Worm (Caenorhabditis elegans) whole organism, dauer: Measurements from ENCODE around the gene bcs-1.

Experiments
- unc-62 ChIP-seq: sonication (generic microtip); optimal IDR thresholded peaks from 2 replicates; lab custom pipeline; 2017; ENCODE audit warnings: missing biosample characterization, missing genetic modification reagents, missing genetic modification characterization

The bcs-1 gene

DNA sequence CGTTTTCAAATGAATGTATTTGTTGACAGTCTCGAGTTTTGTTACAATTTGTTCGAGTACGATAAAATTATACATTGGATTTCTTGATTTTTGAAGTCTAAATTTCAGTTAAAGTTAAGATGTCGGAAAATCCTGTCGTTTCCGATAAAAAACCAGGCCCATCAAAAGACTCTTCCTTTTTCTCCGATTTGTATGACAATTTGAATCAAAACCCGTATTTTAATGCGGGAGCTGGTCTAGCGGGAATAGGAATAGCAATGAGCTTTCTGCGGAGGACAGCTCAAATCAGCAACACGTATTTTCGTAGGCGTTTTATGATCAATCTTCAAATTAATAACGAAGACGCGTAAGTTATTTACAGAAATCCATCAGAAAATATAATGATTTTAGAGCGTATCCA lies at the start of gene bcs-1:
Gene bcs-1, plus strand, starts transcription at position 109 of the 400 bp plus-strand sequence.
- TF ChIP-seq unc-62 (GFP tag; lab: Kevin White, UChicago): no peak

DNA sequence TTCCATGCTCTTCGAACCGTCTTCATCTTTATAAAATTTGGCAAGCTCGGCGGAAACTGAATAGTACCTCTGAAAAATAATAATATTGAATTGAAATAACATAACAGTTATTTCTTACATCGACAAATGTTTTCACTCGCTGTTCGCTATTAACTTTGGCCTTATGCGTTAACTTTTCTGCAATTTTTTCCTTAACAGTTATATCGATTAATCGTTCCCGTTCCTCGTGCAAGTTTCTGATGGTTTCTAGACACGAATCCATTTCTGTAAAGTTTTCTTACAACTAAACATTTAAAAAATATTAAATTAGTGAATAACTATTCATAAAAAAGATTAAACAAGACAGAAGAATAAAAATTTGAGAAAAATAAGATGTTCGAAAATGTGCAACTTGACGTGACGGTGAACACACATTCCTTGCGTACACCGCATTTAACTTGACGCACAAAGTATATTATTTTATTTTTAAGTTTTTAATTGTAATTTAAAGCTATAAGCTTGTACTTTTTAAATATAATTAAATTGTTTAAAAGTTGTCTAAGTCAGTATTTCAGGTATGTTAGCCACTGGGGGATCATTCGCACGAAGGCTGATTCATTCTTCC lies 45.6 kb upstream of the bcs-1 start, which contains the start of the genes prp-9 and mrps-18B:
Gene prp-9, minus strand, starts transcription at position 264 of the 604 bp plus-strand sequence.
Gene mrps-18B, plus strand, starts transcription at position 549 of the 604 bp plus-strand sequence.
- TF ChIP-seq unc-62 (GFP tag; lab: Kevin White, UChicago): no peak

DNA sequence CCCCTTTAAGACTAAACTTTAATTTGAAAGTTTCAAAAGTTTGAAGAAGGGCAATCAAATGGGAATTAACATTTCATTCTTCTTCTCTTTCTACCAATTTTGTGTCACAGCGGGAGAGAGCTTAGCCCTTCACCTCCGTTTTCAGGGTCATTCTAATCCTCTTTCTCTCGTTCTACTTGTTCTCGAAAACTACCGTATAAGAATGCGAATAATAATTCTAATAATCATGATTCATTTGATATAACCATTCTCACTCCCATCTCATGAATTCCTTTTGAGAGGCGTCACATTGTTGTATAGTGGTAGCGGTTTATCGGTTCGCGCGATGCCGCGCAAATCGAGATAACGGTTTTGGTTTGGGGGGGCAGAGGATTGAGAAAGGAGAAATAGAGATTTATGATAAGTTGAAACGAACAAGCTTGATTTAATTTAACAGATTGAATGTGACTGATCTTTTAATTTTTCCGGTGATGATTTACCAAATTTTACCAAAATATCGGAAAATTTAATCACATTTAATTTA lies 41.6 kb upstream of the bcs-1 start:
- TF ChIP-seq unc-62 (GFP tag; lab: Kevin White, UChicago): no peak

DNA sequence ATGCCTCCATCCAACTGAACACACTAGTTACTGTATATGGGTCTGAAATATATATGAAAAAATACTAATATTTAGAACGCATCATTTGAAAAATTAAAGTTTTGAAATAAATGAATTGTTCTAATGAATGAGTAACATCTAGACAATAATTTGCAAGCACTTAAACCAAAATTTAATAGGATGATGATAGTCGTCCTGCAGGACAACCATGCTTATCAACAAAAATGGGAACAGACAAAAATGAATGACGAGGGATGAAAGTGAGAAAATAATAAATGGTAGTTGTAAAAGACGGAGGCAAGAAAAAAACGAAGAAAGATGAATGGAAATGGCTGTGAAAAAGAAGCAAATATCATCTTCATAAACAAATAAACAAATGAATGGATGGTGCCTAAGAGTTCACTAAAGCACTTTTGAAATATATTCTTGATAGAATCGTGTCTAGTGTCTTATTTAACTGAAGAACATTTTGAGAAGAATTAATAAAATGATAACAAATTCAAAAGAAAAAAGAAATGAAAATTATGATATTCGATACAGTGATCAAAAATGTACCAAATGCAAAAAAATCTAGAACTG lies 39.6 kb upstream of the bcs-1 start, which contains the start of gene gldi-7:
Gene gldi-7, minus strand, starts transcription at position 42 of the 579 bp plus-strand sequence.
- no peak for TF ChIP-seq unc-62 (GFP tag; lab: Kevin White, UChicago)

DNA sequence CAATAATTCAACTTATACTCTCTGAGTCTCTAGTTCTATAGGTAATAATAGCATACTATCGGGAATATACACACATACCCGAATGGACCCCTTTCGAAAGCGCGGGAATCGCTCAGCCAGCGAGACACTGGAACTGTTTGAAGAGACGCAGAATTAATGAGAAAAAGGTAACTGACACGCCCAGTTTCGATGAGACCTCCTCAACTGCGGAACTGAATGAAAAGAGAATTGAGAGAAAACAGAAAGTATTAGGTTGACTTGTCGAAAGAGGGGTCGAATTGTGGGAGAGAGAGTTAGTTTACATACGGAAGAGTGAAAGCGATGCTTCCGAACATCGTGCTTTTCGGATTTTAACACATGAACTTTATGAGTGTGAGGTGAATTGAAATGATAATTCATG lies 38.9 kb upstream of the bcs-1 start:
- no peak for TF ChIP-seq unc-62 (GFP tag; lab: Kevin White, UChicago)

DNA sequence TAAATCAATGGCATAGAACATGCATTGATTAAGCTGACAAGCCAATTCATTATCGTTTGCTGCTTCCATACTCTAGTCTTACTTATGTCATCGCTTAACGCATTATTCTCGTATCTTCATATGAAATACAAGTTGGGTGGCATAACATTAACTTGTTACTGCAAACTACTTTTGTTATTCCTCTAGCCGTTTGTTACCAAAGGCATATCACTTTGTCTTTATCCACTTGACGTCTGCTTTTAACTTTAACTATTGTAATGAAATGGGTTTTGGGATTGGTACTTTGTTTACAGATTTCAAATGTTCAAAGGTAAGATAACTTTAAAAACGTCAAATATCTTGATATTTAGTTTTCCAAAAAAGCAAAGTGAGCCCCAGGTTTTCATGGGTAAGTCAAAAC lies 34.8 kb upstream of the bcs-1 start, which contains the start of gene W01C9.2:
Gene W01C9.2, plus strand, starts transcription at position 301 of the 400 bp plus-strand sequence.
- TF ChIP-seq unc-62 (GFP tag; lab: Kevin White, UChicago): no peak

DNA sequence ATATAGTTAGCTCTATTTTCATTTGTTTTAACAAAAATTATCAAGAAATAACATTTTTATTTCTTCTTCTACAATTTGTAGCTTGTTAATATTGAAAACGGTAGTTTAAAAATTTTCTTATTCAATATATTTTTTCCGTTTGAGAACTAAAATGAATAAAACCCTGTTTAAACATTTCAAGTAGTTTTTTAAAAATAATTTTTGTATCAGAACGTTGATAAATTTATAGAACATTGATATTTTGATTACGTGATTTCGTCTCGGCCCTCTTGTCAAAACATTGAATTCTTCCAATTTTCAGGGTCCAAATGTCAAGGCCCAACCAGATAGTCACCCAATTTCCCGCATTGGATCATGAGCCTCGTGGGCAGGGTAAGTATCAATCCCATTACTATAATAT lies 30.5 kb upstream of the bcs-1 start, which contains the start of gene pqn-73:
Gene pqn-73, plus strand, starts transcription at position 301 of the 400 bp plus-strand sequence.
- no peak for TF ChIP-seq unc-62 (GFP tag; lab: Kevin White, UChicago)

DNA sequence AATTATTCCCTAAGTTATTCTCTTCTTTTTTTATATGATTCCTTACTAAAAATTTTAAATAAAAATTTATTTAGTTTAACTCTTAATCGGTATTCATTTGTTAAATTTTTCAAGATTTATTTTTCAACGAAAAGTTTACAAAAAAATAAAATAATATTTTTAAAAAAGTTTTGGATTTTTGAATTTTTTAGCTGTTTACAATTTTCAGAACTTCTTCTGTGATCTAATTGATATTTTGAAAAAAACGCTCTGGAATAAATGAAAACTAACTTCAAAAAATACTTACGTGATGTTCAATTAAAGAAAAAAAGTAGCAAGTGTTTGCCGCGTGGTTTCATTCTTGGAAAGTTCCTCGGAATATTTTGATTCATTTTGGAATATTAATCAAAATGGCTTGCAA lies 25.6 kb upstream of the bcs-1 start, which contains the start of gene decr-1.2:
Gene decr-1.2, plus strand, starts transcription at position 301 of the 400 bp plus-strand sequence.
- no peak for TF ChIP-seq unc-62 (GFP tag; lab: Kevin White, UChicago)

DNA sequence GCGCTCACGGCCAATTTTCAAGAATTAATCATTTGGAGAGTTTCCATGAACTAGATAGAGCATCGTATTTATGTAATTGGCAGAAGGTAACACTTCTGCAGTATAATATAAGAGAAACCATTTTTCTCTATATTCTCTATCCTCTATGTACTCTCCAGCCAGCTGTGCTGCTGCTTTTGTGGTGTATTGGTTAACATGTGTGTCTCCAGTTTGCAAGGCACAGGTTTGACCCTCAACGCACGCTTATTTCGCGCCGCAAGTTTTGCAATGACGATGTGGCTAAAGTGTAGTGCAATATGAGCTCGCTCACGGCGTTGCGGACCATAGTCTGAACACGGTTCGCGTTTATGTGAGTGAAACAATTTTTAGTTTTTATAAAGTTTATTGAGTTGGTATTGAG lies 23.9 kb upstream of the bcs-1 start:
- no peak for TF ChIP-seq unc-62 (GFP tag; lab: Kevin White, UChicago)

DNA sequence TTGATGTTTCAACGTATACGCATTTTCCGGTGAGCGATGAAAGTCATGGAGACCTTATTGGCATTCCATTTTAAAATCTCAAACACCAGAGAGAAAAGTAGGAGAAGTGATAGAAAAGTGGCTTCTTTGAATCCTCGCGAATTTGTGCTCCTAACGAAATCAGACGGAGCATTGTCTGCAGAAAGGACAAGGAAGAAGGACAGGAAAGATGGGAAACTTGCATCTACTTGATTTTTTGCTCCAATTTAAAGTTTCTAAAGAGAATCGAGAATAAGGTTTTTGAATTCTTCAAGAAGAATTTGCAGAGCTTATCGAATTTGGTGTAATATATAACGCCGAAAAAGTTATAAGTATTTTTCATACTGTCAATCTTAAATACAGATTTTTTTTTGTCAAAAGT lies 19.8 kb upstream of the bcs-1 start:
- TF ChIP-seq unc-62 (GFP tag; lab: Kevin White, UChicago): no peak

DNA sequence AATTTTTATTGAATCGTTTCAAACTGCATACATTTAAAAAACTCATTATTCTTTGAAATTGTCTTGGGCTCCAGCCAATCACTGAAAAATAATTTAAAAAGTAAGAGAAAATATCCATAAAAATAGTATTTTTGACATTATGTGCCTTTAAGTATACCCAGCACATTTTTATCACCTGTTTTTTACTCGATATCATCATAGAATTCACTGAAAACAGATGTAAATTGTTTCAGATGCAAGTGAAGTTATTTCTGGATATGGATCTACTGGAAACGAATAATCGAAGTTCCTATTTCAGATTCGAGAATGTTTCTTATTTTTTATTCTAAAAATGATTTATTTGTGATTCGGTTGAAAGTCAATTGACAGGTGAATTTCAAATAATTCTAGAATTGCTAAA lies 16.3 kb upstream of the bcs-1 start:
- TF ChIP-seq unc-62 (GFP tag; lab: Kevin White, UChicago): no peak

DNA sequence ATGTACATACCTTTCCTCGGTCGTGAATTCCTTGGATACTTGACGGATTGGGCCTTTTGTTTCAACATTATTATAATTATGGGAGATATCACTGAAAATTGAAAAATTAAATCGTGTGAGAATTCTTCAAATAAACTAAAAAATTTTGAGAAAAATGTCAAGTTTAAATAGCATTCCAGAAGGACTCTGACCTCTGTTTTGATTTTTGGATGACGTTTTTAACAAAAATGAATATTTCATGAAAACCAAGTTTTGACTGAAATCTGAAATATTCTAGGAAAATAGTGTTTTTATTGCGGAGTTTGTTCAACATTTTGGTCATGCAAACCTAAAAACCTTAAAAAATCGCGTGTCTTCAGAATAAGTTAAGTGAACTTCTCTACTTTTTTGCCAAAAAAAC lies 14.7 kb upstream of the bcs-1 start, which contains the start of gene glb-27:
Gene glb-27, minus strand, starts transcription at position 101 of the 400 bp plus-strand sequence.
- no peak for TF ChIP-seq unc-62 (GFP tag; lab: Kevin White, UChicago)

DNA sequence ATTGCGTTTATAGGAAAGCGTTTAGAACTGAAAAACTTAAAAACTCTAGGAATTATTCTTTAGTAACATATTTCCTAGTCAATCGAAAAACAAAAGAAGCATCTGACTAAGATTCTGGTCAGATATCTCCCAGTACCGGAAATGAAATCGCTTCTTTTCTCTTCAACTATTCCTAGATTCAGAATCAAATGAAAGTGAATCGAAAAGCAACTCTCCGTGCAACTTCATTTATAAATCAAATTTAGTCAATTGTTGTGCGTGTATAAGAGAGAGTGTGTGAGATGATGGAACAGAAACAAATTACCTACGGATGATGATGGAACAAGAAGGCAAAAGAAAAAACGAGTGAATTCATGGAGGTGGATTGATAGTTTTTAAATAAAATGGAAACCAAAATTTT lies 11.7 kb upstream of the bcs-1 start:
- TF ChIP-seq unc-62 (GFP tag; lab: Kevin White, UChicago): no peak

DNA sequence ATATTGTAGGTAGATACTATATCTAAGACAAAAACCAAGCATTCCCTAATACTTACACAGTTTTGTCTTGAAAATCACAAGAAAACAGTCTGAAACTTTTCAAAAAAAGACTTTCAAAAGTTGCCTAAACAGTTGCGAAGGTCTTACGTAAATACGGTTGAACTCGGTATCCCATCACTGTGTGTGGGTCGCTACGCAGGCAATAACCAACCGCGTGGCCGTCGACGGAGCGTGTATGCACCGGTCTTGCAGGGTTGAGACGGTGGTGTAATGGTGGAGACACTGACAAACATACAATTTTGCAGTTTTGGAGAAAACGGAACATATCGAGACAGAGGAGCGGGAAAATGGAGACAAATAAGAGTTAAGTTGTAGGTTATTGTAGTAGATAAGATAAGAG lies 9.7 kb upstream of the bcs-1 start, which contains the start of gene iff-2:
Gene iff-2, minus strand, starts transcription at position 141 of the 400 bp plus-strand sequence.
- TF ChIP-seq unc-62 (GFP tag; lab: Kevin White, UChicago): no peak

DNA sequence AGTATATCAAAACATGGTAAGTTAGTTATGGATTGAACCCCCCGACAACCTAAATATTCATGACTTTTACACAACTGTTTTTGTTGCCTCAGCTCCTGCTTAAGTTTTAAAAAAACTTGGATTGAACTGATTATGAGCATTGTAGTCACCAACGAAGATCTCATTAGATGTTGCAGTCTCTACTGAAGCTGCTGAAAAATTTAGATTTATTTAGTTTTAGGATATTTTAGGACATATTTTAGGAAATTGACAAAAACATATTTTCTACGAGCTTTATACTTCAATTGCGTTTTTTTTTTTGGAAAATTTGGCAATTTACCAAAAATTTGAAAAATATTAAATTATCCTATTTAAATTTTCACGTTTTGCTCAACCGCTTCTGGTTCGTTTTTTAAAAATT lies 8.9 kb upstream of the bcs-1 start, which contains the start of gene F54C9.14:
Gene F54C9.14, plus strand, starts transcription at position 301 of the 400 bp plus-strand sequence.
- TF ChIP-seq unc-62 (GFP tag; lab: Kevin White, UChicago): no peak

DNA sequence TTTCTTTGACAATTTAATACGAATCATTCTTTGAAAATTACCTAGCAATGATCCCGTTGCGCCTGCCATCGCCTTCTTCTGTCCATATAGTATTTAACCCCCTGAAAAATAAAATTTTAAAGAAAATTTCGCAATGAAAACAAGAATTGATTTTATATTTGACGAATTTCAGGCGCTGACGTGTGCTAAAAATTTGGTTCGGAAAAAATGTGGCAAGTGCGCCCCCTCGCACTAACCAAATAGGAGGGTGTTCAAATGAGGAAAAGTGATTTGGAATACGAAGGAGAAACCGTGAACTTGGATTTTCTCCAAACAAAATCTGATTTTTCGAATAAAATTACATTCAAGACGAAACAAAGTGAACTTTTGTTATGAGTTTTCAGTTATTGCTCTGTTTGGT lies 4.8 kb upstream of the bcs-1 start, which contains the start of gene stc-1:
Gene stc-1, minus strand, starts transcription at position 101 of the 400 bp plus-strand sequence.
- TF ChIP-seq unc-62 (GFP tag; lab: Kevin White, UChicago): no peak
